Fruit fly (Drosophila melanogaster): ENCODE measurements around the gene CG2247.

dm6 chrX:11578841-11579240, 32.6 kb downstream of the CG2247 start:
- TF ChIP-seq CG8478 (optimal IDR thresholded peaks at IDR 0.05) (no peak), CTCF (optimal IDR thresholded peaks at IDR 0.05) (no peak)

Data from S2 (cell line).